Worm (Caenorhabditis elegans) whole organism, L3 larva: ENCODE measurements around the gene K04C2.7.

ENCODE experiments used
- R02D3.7 ChIP-seq: fragments of 150-350 bp; optimal IDR thresholded peaks from 2 replicates; lab custom pipeline; 2014; ENCODE audit warnings: missing biosample characterization, missing genetic modification characterization
- ZK546.5 ChIP-seq: sonication (generic microtip); optimal IDR thresholded peaks from 2 replicates; lab custom pipeline; 2017; ENCODE audit warnings: missing biosample characterization, missing genetic modification characterization
- aly-2 ChIP-seq: fragments of 150-350 bp; optimal IDR thresholded peaks from 2 replicates; lab custom pipeline; 2014; ENCODE audit warnings: missing biosample characterization, missing genetic modification characterization
- ama-1 ChIP-seq: fragments of 150-350 bp; optimal IDR thresholded peaks from 2 replicates; lab custom pipeline; 2018
- ceh-16 ChIP-seq: sonication (generic microtip); optimal IDR thresholded peaks from 2 replicates; lab custom pipeline; 2017; ENCODE audit warnings: missing biosample characterization, missing genetic modification characterization
- ceh-28 ChIP-seq: fragments of 150-350 bp; optimal IDR thresholded peaks from 2 replicates; lab custom pipeline; 2014; ENCODE audit warnings: missing biosample characterization, missing genetic modification reagents, missing genetic modification characterization
- ceh-82 ChIP-seq: fragments of 150-350 bp; optimal IDR thresholded peaks from 2 replicates; lab custom pipeline; 2014; ENCODE audit warnings: missing biosample characterization, missing genetic modification characterization
- ceh-9 ChIP-seq: sonication (generic microtip); optimal IDR thresholded peaks from 2 replicates; lab custom pipeline; 2018; ENCODE audit warnings: missing biosample characterization, missing genetic modification characterization
- daf-12 ChIP-seq: fragments of 150-350 bp; optimal IDR thresholded peaks from 2 replicates; lab custom pipeline; 2014; ENCODE audit warnings: missing biosample characterization, missing genetic modification reagents, missing genetic modification characterization
- egl-27 ChIP-seq: sonication (generic microtip); optimal IDR thresholded peaks from 4 replicates; lab custom pipeline; 2017; ENCODE audit warnings: missing biosample characterization, missing genetic modification reagents, missing genetic modification characterization
- egl-5 ChIP-seq: fragments of 150-350 bp; optimal IDR thresholded peaks from 2 replicates; lab custom pipeline; 2017; ENCODE audit warnings: missing biosample characterization, missing genetic modification reagents, missing genetic modification characterization, inconsistent platforms
- elt-1 ChIP-seq: fragments of 150-350 bp; optimal IDR thresholded peaks from 2 replicates; lab custom pipeline; 2014; ENCODE audit warnings: missing biosample characterization, missing genetic modification characterization
- elt-2 ChIP-seq: sonication (generic microtip); optimal IDR thresholded peaks from 2 replicates; lab custom pipeline; 2016; ENCODE audit warnings: missing genetic modification reagents, mild to moderate bottlenecking, missing genetic modification characterization, missing compliant biosample characterization
- elt-3 ChIP-seq, 3 experiments: fragments of 150-350 bp in 1 of 3; sonication (generic microtip) in 2 of 3; optimal IDR thresholded peaks; 2 replicates in 2 of 3; 4 replicates in 1 of 3; lab custom pipeline; 2014 to 2017; ENCODE audit warnings: missing biosample characterization in 3 of 3, missing genetic modification characterization in 3 of 3
- eor-1 ChIP-seq, 2 experiments: fragments of 150-350 bp; optimal IDR thresholded peaks; 2 replicates each; lab custom pipeline; 2014 to 2018; ENCODE audit warnings: missing biosample characterization in 2 of 2, missing genetic modification characterization in 2 of 2
- fkh-10 ChIP-seq: sonication (generic microtip); optimal IDR thresholded peaks from 2 replicates; lab custom pipeline; 2017; ENCODE audit warnings: missing biosample characterization, missing genetic modification reagents, missing genetic modification characterization
- fkh-2 ChIP-seq: fragments of 150-350 bp; optimal IDR thresholded peaks from 2 replicates; lab custom pipeline; 2014; ENCODE audit warnings: missing biosample characterization, missing genetic modification reagents, missing genetic modification characterization
- fos-1 ChIP-seq: fragments of 150-350 bp; optimal IDR thresholded peaks from 2 replicates; lab custom pipeline; 2014; ENCODE audit warnings: missing biosample characterization, missing genetic modification characterization
- hmg-11 ChIP-seq: sonication (generic microtip); optimal IDR thresholded peaks from 2 replicates; lab custom pipeline; 2016; ENCODE audit warnings: missing genetic modification characterization, missing compliant biosample characterization
- jun-1 ChIP-seq: fragments of 150-350 bp; optimal IDR thresholded peaks from 2 replicates; lab custom pipeline; 2014; ENCODE audit warnings: missing biosample characterization, missing genetic modification reagents, missing genetic modification characterization
- lin-15B ChIP-seq: fragments of 150-350 bp; optimal IDR thresholded peaks from 2 replicates; lab custom pipeline; 2014; ENCODE audit warnings: missing biosample characterization, missing genetic modification characterization
- lin-39 ChIP-seq: fragments of 150-350 bp; optimal IDR thresholded peaks from 2 replicates; lab custom pipeline; 2018; ENCODE audit warnings: missing biosample characterization, missing genetic modification reagents, missing genetic modification characterization
- lsy-12 ChIP-seq: sonication (generic microtip); optimal IDR thresholded peaks from 2 replicates; lab custom pipeline; 2016; ENCODE audit warnings: mild to moderate bottlenecking, missing genetic modification characterization, missing compliant biosample characterization
- mdl-1 ChIP-seq: fragments of 150-350 bp; optimal IDR thresholded peaks from 2 replicates; lab custom pipeline; 2014; ENCODE audit warnings: missing biosample characterization, missing genetic modification characterization
- mml-1 ChIP-seq: fragments of 150-350 bp; sonication (generic microtip); optimal IDR thresholded peaks from 3 replicates; lab custom pipeline; 2014; ENCODE audit warnings: missing biosample characterization, missing genetic modification characterization
- nfya-1 ChIP-seq: sonication (generic microtip); optimal IDR thresholded peaks from 2 replicates; lab custom pipeline; 2017; ENCODE audit warnings: missing genetic modification characterization, mild to moderate bottlenecking, missing compliant biosample characterization, antibody characterized with exemption, moderate library complexity; ENCODE audit not compliant: insufficient read depth
- nhr-11 ChIP-seq: fragments of 150-350 bp; optimal IDR thresholded peaks from 2 replicates; lab custom pipeline; 2014; ENCODE audit warnings: missing biosample characterization, missing genetic modification characterization
- nhr-12 ChIP-seq: fragments of 150-350 bp; optimal IDR thresholded peaks from 2 replicates; lab custom pipeline; 2014; ENCODE audit warnings: missing biosample characterization, missing genetic modification characterization
- nhr-23 ChIP-seq: fragments of 150-350 bp; optimal IDR thresholded peaks from 2 replicates; lab custom pipeline; 2014; ENCODE audit warnings: missing biosample characterization, missing genetic modification reagents, missing genetic modification characterization
- nhr-237 ChIP-seq: fragments of 150-350 bp; optimal IDR thresholded peaks from 2 replicates; lab custom pipeline; 2014; ENCODE audit warnings: missing biosample characterization, missing genetic modification characterization
- nhr-25 ChIP-seq: sonication (generic microtip); optimal IDR thresholded peaks from 2 replicates; lab custom pipeline; 2017; ENCODE audit warnings: missing biosample characterization, missing genetic modification characterization
- nhr-28 ChIP-seq: fragments of 150-350 bp; optimal IDR thresholded peaks from 2 replicates; lab custom pipeline; 2014; ENCODE audit warnings: missing biosample characterization, missing genetic modification characterization
- nhr-43 ChIP-seq: sonication (generic microtip); optimal IDR thresholded peaks from 2 replicates; lab custom pipeline; 2016; ENCODE audit warnings: mild to moderate bottlenecking, missing genetic modification characterization, missing compliant biosample characterization; ENCODE audit not compliant: poor library complexity, severe bottlenecking
- nhr-67 ChIP-seq: fragments of 150-350 bp; optimal IDR thresholded peaks from 2 replicates; lab custom pipeline; 2014; ENCODE audit warnings: missing biosample characterization, missing genetic modification characterization
- nhr-76 ChIP-seq: fragments of 150-350 bp; sonication (generic microtip); optimal IDR thresholded peaks from 5 replicates; lab custom pipeline; 2014; ENCODE audit warnings: missing biosample characterization, missing genetic modification characterization
- nhr-77 ChIP-seq: fragments of 150-350 bp; optimal IDR thresholded peaks from 2 replicates; lab custom pipeline; 2014; ENCODE audit warnings: missing biosample characterization, missing genetic modification characterization
- pha-4 ChIP-seq: fragments of 150-350 bp; optimal IDR thresholded peaks from 2 replicates; lab custom pipeline; 2014; ENCODE audit warnings: missing biosample characterization, missing genetic modification reagents, missing genetic modification characterization
- pqm-1 ChIP-seq: fragments of 150-350 bp; optimal IDR thresholded peaks from 2 replicates; lab custom pipeline; 2017; ENCODE audit warnings: missing biosample characterization, missing genetic modification characterization, inconsistent platforms
- sea-2 ChIP-seq: fragments of 150-350 bp; sonication (generic microtip); optimal IDR thresholded peaks from 4 replicates; lab custom pipeline; 2014; ENCODE audit warnings: missing biosample characterization, missing genetic modification reagents, missing genetic modification characterization
- skn-1 ChIP-seq: fragments of 150-350 bp; optimal IDR thresholded peaks from 2 replicates; lab custom pipeline; 2014; ENCODE audit warnings: missing biosample characterization, missing genetic modification characterization
- snpc-4 ChIP-seq: fragments of 150-350 bp; optimal IDR thresholded peaks from 2 replicates; lab custom pipeline; 2014; ENCODE audit warnings: missing biosample characterization, missing genetic modification characterization
- tbx-2 ChIP-seq: sonication (generic microtip); optimal IDR thresholded peaks from 2 replicates; lab custom pipeline; 2016; ENCODE audit warnings: mild to moderate bottlenecking, missing genetic modification characterization, missing compliant biosample characterization
- unc-39 ChIP-seq: sonication (generic microtip); optimal IDR thresholded peaks from 4 replicates; lab custom pipeline; 2017; ENCODE audit warnings: missing biosample characterization, missing genetic modification characterization
- unc-62 ChIP-seq: fragments of 150-350 bp; sonication (generic microtip); optimal IDR thresholded peaks from 4 replicates; lab custom pipeline; 2014; ENCODE audit warnings: missing biosample characterization, missing genetic modification reagents, missing genetic modification characterization
- zag-1 ChIP-seq: fragments of 150-350 bp; optimal IDR thresholded peaks from 2 replicates; lab custom pipeline; 2014; ENCODE audit warnings: missing biosample characterization, missing genetic modification characterization
- ztf-11 ChIP-seq: fragments of 150-350 bp; optimal IDR thresholded peaks from 2 replicates; lab custom pipeline; 2014; ENCODE audit warnings: missing biosample characterization, missing genetic modification characterization
- ztf-4 ChIP-seq: fragments of 150-350 bp; optimal IDR thresholded peaks from 2 replicates; lab custom pipeline; 2014; ENCODE audit warnings: missing biosample characterization, missing genetic modification characterization

The K04C2.7 gene

DNA sequence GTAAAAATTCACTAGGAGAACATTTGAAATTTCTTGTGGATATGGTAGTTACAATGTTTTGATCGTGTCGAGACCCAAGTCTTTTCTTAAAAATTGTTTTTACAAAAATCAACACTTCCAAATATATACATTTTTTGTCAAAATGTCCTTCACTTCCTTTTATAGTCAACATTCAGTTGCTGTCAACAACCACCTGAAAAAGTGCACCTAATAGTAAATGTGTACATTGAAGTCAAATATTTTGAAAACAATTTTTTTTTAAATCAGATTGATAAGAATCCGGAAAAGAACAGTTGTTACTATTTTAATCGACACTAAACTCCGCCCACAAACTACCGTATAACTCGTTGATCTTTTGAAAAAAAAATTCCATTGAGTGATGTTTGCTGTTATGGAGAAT, 14.8 kb downstream of the K04C2.7 start:
- TF ChIP-seq pha-4 (tag; lab: Kevin White, UChicago), result peak; percentile 18
- TF ChIP-seq ceh-16 (tag; lab: Kevin White, UChicago), result no peak

DNA sequence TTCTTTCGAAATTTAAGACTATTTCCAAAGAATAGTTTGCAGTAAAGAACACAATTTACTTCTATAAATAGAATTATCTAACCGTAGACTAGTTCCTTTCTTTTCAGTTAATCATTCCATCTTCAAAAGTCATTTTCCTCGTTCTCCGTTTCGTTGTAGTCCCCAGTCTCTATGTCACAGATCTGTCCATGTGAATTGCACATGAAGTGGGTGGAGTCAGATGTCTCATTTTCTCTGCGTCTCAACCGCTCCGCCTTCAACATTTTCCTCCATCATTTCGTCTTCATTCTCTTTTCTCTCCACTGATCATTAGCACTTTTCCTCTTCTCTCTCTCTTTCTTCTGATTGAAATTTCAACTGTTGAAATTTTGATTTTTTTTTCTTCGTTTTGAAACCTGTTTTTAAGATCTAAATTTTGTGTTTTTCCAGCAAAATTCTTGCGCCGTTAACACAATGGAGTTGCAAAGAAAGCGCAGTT, 16.7 kb downstream of the K04C2.7 start, which contains the start of gene T07E3.4:
Gene T07E3.4, plus strand, starts transcription at position 428 of the 478 bp plus-strand sequence.
- TF ChIP-seq nhr-77 (tag; lab: Kevin White, UChicago), result no peak
- no peak for TF ChIP-seq elt-3 (tag; optimal IDR thresholded peaks at IDR 0.05; lab: Kevin White, UChicago)
- TF ChIP-seq nhr-12 (tag; lab: Kevin White, UChicago), result no peak
- TF ChIP-seq sea-2 (GFP tag; lab: Kevin White, UChicago), result no peak
- TF ChIP-seq nhr-67, result no peak
- peak; percentile 96 for TF ChIP-seq mml-1
- peak; percentile 82 for TF ChIP-seq nhr-25 (tag; lab: Kevin White, UChicago)
- no peak for TF ChIP-seq daf-12 (tag; lab: Kevin White, UChicago)
- no peak for TF ChIP-seq lsy-12 (tag; lab: Kevin White, UChicago)
- peak; percentile 68 for TF ChIP-seq nhr-43 (tag; lab: Kevin White, UChicago)
- no peak for TF ChIP-seq fkh-10
- TF ChIP-seq elt-2 (tag; lab: Kevin White, UChicago), result peak; percentile 54
- no peak for TF ChIP-seq snpc-4 (tag; lab: Kevin White, UChicago)
- TF ChIP-seq nhr-237 (tag; lab: Kevin White, UChicago), result no peak
- TF ChIP-seq egl-5 (tag; lab: Kevin White, UChicago), result no peak
- no peak for TF ChIP-seq elt-1 (tag; lab: Kevin White, UChicago)
- no peak for TF ChIP-seq ztf-4 (tag; lab: Kevin White, UChicago)
- TF ChIP-seq eor-1 (tag; optimal IDR thresholded peaks at IDR 0.05; lab: Kevin White, UChicago), result no peak
- no peak for TF ChIP-seq skn-1 (tag; lab: Kevin White, UChicago)
- peak; percentile 44 for TF ChIP-seq pha-4 (tag; lab: Kevin White, UChicago)
- TF ChIP-seq ceh-28 (tag; lab: Kevin White, UChicago), result peak; percentile 47
- no peak for TF ChIP-seq aly-2
- TF ChIP-seq unc-62, result no peak
- no peak for TF ChIP-seq ZK546.5
- TF ChIP-seq fkh-2, result no peak
- no peak for TF ChIP-seq ama-1 (lab: Kevin White, UChicago)
- TF ChIP-seq mdl-1 (tag; lab: Kevin White, UChicago), result no peak
- peak; percentile 65 for TF ChIP-seq pqm-1 (tag; lab: Kevin White, UChicago)
- peak; percentile 63 for TF ChIP-seq jun-1 (tag; lab: Kevin White, UChicago)
- TF ChIP-seq ztf-11 (tag; lab: Kevin White, UChicago), result no peak
- peak; percentile 90 for TF ChIP-seq nhr-23 (tag; lab: Kevin White, UChicago)
- TF ChIP-seq tbx-2 (tag; lab: Kevin White, UChicago), result peak; percentile 25
- peak; percentile 77 for TF ChIP-seq hmg-11
- peak; percentile 88 for TF ChIP-seq nfya-1 (tag; lab: Kevin White, UChicago)
- peak; percentile 38 for TF ChIP-seq lin-15B (tag; lab: Kevin White, UChicago)
- TF ChIP-seq lin-39 (tag; lab: Kevin White, UChicago), result peak; percentile 78
- no peak for TF ChIP-seq unc-39 (tag; lab: Kevin White, UChicago)
- peak; percentile 58 for TF ChIP-seq nhr-11 (tag; lab: Kevin White, UChicago)
- TF ChIP-seq nhr-28, result no peak
- TF ChIP-seq zag-1 (tag; lab: Kevin White, UChicago), result no peak
- peak; percentile 34 for TF ChIP-seq fos-1 (tag; lab: Kevin White, UChicago)
- TF ChIP-seq nhr-76 (tag; lab: Kevin White, UChicago), result no peak
- TF ChIP-seq R02D3.7 (tag; lab: Kevin White, UChicago), result no peak
- TF ChIP-seq egl-27, result peak; percentile 24
- no peak for TF ChIP-seq ceh-16 (tag; lab: Kevin White, UChicago)
- TF ChIP-seq ceh-9 (tag; lab: Kevin White, UChicago), result no peak
- no peak for TF ChIP-seq ceh-82 (tag; lab: Kevin White, UChicago)
